Fruit fly (Drosophila melanogaster): Measurements from ENCODE around the gene ksh.
A peak's percentile ranks its signal among the peaks of the same experiment; 100 is the strongest.

Gene ksh

DNA sequence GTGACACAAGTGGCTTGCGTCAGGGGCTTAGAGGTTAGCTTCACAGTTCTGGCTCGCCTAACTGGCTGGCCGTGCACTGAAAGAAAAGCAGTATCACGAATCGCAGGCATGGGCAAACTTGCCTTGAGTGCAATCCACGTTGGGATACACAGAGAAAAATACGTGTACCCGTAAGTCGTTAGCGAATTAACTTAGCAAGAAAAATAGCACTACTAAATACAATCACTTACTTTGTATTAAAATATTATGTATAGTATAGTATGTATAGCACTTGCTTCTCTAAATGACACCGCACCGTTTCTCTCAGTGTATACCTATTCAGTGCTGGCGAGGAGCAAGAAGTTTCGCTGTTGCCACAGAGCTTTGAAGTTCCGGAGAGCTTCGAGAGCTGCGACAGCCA lies 41.7 kb downstream of the ksh start (continued):
- TF ChIP-seq Med (GFP tag) (peak; percentile 77), Fer1 (GFP tag; optimal IDR thresholded peaks at IDR 0.05) (peak; percentile 65), PHDP (tag; optimal IDR thresholded peaks at IDR 0.05) (peak; percentile 45), CG9437 (GFP tag; optimal IDR thresholded peaks at IDR 0.05) (peak; percentile 12), ranshi (GFP tag; IDR thresholded peaks at IDR 0.05) (0 out of 2 replicates have a peak, but pooled peaks have one; percentile 40), esg (GFP tag; conservative IDR thresholded peaks at IDR 0.05) (peak; percentile 44), insv (GFP tag; optimal IDR thresholded peaks at IDR 0.05) (no peak), ttk (GFP tag; IDR thresholded peaks at IDR 0.05) (0 out of 2 replicates have a peak, but pooled peaks have one; percentile 19), sens-2 (GFP tag; IDR thresholded peaks at IDR 0.05) (no peak), CG12071 (GFP tag; optimal IDR thresholded peaks at IDR 0.05) (peak; percentile 17), zf30C (GFP tag; optimal IDR thresholded peaks at IDR 0.05) (peak; percentile 11), cwo (GFP tag; optimal IDR thresholded peaks at IDR 0.05) (peak; percentile 42), CG1647 (GFP tag; optimal IDR thresholded peaks at IDR 0.05) (no peak), CG17829 (tag; optimal IDR thresholded peaks at IDR 0.05) (peak; percentile 20), CG14014 (GFP tag; IDR thresholded peaks at IDR 0.05) (0 out of 2 replicates have a peak, but pooled peaks have one; percentile 36), Lpt (GFP tag; optimal IDR thresholded peaks at IDR 0.05) (no peak), mam (GFP tag; optimal IDR thresholded peaks at IDR 0.05) (no peak), schlank (tag; optimal IDR thresholded peaks at IDR 0.05) (no peak), NfI (GFP tag; optimal IDR thresholded peaks at IDR 0.05) (peak; percentile 25), Taf1 (GFP tag; IDR thresholded peaks at IDR 0.05) (no peak), CG18262 (tag; optimal IDR thresholded peaks at IDR 0.05) (peak; percentile 28), CG6813 (GFP tag; optimal IDR thresholded peaks at IDR 0.05) (no peak), Dbx (GFP tag; IDR thresholded peaks at IDR 0.05) (peak; percentile 50; the same call in 2 of the 3 replicates), CG12659 (GFP tag; optimal IDR thresholded peaks at IDR 0.05) (peak; percentile 44), CG30403 (GFP tag; optimal IDR thresholded peaks at IDR 0.05) (peak; percentile 32), Kr (GFP tag; optimal IDR thresholded peaks at IDR 0.05) (no peak), twi (tag; optimal IDR thresholded peaks at IDR 0.05) (no peak), CG9727 (GFP tag; optimal IDR thresholded peaks at IDR 0.05) (peak; percentile 36), CG17361 (GFP tag; IDR thresholded peaks at IDR 0.05) (0 out of 3 replicates have a peak, but pooled peaks have one; percentile 30), Ssrp (tag; optimal IDR thresholded peaks at IDR 0.05) (peak; percentile 22), CG9609 (GFP tag; optimal IDR thresholded peaks at IDR 0.05) (no peak), CG30431 (GFP tag; optimal IDR thresholded peaks at IDR 0.05) (peak; percentile 32), Rfx (GFP tag; IDR thresholded peaks at IDR 0.05) (peak; percentile 52; the same call in 1 of the 2 replicates), CG4282 (GFP tag; optimal IDR thresholded peaks at IDR 0.05) (no peak), Camta (GFP tag; optimal IDR thresholded peaks at IDR 0.05) (no peak), slbo (GFP tag; IDR thresholded peaks at IDR 0.05) (peak; percentile 53), Hr3 (GFP tag; optimal IDR thresholded peaks at IDR 0.05) (peak; percentile 22), jumu (GFP tag; optimal IDR thresholded peaks at IDR 0.05) (no peak), HmgZ (tag; optimal IDR thresholded peaks at IDR 0.05) (peak; percentile 5), CG2120 (GFP tag; optimal IDR thresholded peaks at IDR 0.05) (peak; percentile 51), lmd (GFP tag; IDR thresholded peaks at IDR 0.05) (peak; percentile 57), fd96Cb (tag; optimal IDR thresholded peaks at IDR 0.05) (peak; percentile 37), Meics (GFP tag; optimal IDR thresholded peaks at IDR 0.05) (peak; percentile 63), CG8290 (GFP tag; optimal IDR thresholded peaks at IDR 0.05) (no peak), CG8290 (tag; optimal IDR thresholded peaks at IDR 0.05) (peak in 1 of 2 experiments; percentile 67), CG4424 (GFP tag; optimal IDR thresholded peaks at IDR 0.05) (peak; percentile 31), gsb-n (tag; optimal IDR thresholded peaks at IDR 0.05) (no peak), lab (GFP tag; optimal IDR thresholded peaks at IDR 0.05) (peak; percentile 71), dm (GFP tag; optimal IDR thresholded peaks at IDR 0.05) (no peak), tap (tag; optimal IDR thresholded peaks at IDR 0.05) (peak; percentile 34), org-1 (GFP tag; optimal IDR thresholded peaks at IDR 0.05) (peak; percentile 20), CG15514 (GFP tag; optimal IDR thresholded peaks at IDR 0.05) (peak; percentile 39)
